Fruit fly (Drosophila melanogaster) whole organism, prepupa: Measurements from ENCODE around the gene CG7806.

Experiments
- CG10631 ChIP-seq: fragments of 200-800 bp; sonication (Bioruptor generic); optimal IDR thresholded peaks from 2 replicates; lab custom pipeline; 2016; ENCODE audit warnings: missing biosample characterization, missing genetic modification characterization
- CG11902 ChIP-seq: fragments of 200-800 bp; sonication (Bioruptor generic); optimal IDR thresholded peaks from 3 replicates; lab custom pipeline; 2016; ENCODE audit warnings: missing biosample characterization, missing genetic modification characterization
- CG15336 ChIP-seq: fragments of 200-800 bp; sonication (Bioruptor generic); IDR thresholded peaks from 2 replicates; pipeline ENCODE4 v1.3.6; 2022; ENCODE audit warnings: missing biosample characterization, missing genetic modification characterization
- CG1621 ChIP-seq: fragments of 200-800 bp; sonication (Bioruptor generic); optimal IDR thresholded peaks from 3 replicates; lab custom pipeline; 2018; ENCODE audit warnings: missing biosample characterization, mild to moderate bottlenecking, missing genetic modification characterization
- CG16779 ChIP-seq: fragments of 200-800 bp; sonication (Bioruptor generic); optimal IDR thresholded peaks from 3 replicates; lab custom pipeline; 2017; ENCODE audit warnings: missing biosample characterization, mild to moderate bottlenecking, missing genetic modification characterization
- CG3032 ChIP-seq: fragments of 200-800 bp; optimal IDR thresholded peaks from 2 replicates; lab custom pipeline; 2019; ENCODE audit warnings: missing biosample characterization, mild to moderate bottlenecking, missing genetic modification characterization, moderate library complexity
- CG32006 ChIP-seq: fragments of 200-800 bp; sonication (Bioruptor generic); optimal IDR thresholded peaks from 3 replicates; lab custom pipeline; 2017; ENCODE audit warnings: missing biosample characterization, mild to moderate bottlenecking, missing genetic modification characterization
- CG34406 ChIP-seq: fragments of 200-800 bp; sonication (Bioruptor generic); optimal IDR thresholded peaks from 3 replicates; lab custom pipeline; 2016; ENCODE audit warnings: missing biosample characterization, missing genetic modification characterization
- CG3919 ChIP-seq: fragments of 200-800 bp; sonication (Bioruptor generic); optimal IDR thresholded peaks from 3 replicates; lab custom pipeline; 2016; ENCODE audit warnings: missing biosample characterization, missing genetic modification characterization
- CG4318 ChIP-seq: fragments of 200-800 bp; sonication (Bioruptor generic); optimal IDR thresholded peaks from 3 replicates; lab custom pipeline; 2017; ENCODE audit warnings: missing biosample characterization, mild to moderate bottlenecking, missing genetic modification characterization
- CG6163 ChIP-seq: fragments of 200-800 bp; sonication (Bioruptor generic); IDR thresholded peaks from 3 replicates; pipeline ENCODE4 v1.3.6; 2022; ENCODE audit warnings: missing biosample characterization, missing genetic modification characterization
- CG6854 ChIP-seq: fragments of 200-800 bp; sonication (Bioruptor generic); optimal IDR thresholded peaks from 2 replicates; lab custom pipeline; 2017; ENCODE audit warnings: missing biosample characterization, mild to moderate bottlenecking, missing genetic modification characterization
- CG7368 ChIP-seq: fragments of 200-800 bp; sonication (Bioruptor generic); optimal IDR thresholded peaks from 3 replicates; lab custom pipeline; 2016; ENCODE audit warnings: missing biosample characterization, missing genetic modification characterization
- CG8119 ChIP-seq: fragments of 200-800 bp; sonication (Bioruptor generic); IDR thresholded peaks from 3 replicates; pipeline ENCODE4 v1.3.6; 2022; ENCODE audit warnings: missing biosample characterization, missing genetic modification characterization
- CG8632 ChIP-seq: fragments of 200-800 bp; sonication (Bioruptor generic); optimal IDR thresholded peaks from 3 replicates; lab custom pipeline; 2016; ENCODE audit warnings: missing biosample characterization, missing genetic modification characterization
- Eip78C ChIP-seq: fragments of 200-800 bp; sonication (Bioruptor generic); peaks from one replicate; lab custom pipeline; 2016; ENCODE audit warnings: missing biosample characterization, missing genetic modification characterization
- Eip93F ChIP-seq: fragments of 200-800 bp; sonication (Bioruptor generic); optimal IDR thresholded peaks from 2 replicates; lab custom pipeline; 2016; ENCODE audit warnings: missing biosample characterization, mild to moderate bottlenecking, missing genetic modification characterization
- Ets21C ChIP-seq: fragments of 200-800 bp; sonication (Bioruptor generic); optimal IDR thresholded peaks from 3 replicates; lab custom pipeline; 2016; ENCODE audit warnings: missing biosample characterization, missing genetic modification characterization
- Ets96B ChIP-seq: fragments of 200-800 bp; optimal IDR thresholded peaks from 2 replicates; lab custom pipeline; 2019; ENCODE audit warnings: missing biosample characterization, mild to moderate bottlenecking, missing genetic modification characterization, moderate library complexity
- Gug ChIP-seq: fragments of 200-800 bp; sonication (Bioruptor generic); IDR thresholded peaks from 2 replicates; pipeline ENCODE4 v1.3.6; 2022; ENCODE audit warnings: missing biosample characterization, missing genetic modification characterization
- Hr38 ChIP-seq: sonication (Bioruptor generic); optimal IDR thresholded peaks from 2 replicates; lab custom pipeline; 2016; ENCODE audit warnings: missing biosample characterization, missing genetic modification characterization
- Hr4 ChIP-seq: fragments of 200-800 bp; sonication (Bioruptor generic); optimal IDR thresholded peaks from 3 replicates; lab custom pipeline; 2016; ENCODE audit warnings: missing biosample characterization, missing genetic modification characterization
- Lpt ChIP-seq: fragments of 200-800 bp; sonication (Bioruptor generic); optimal IDR thresholded peaks from 3 replicates; lab custom pipeline; 2016; ENCODE audit warnings: missing biosample characterization, missing genetic modification characterization
- OdsH ChIP-seq: fragments of 200-800 bp; sonication (Bioruptor generic); optimal IDR thresholded peaks from 3 replicates; lab custom pipeline; 2016; ENCODE audit warnings: missing biosample characterization, missing genetic modification characterization
- Sox102F ChIP-seq: fragments of 200-800 bp; sonication (Bioruptor generic); optimal IDR thresholded peaks from 2 replicates; lab custom pipeline; 2016; ENCODE audit warnings: missing biosample characterization, mild to moderate bottlenecking, missing genetic modification characterization
- Sox15 ChIP-seq: fragments of 200-800 bp; sonication (Bioruptor generic); optimal IDR thresholded peaks from 3 replicates; lab custom pipeline; 2016; ENCODE audit warnings: missing biosample characterization, missing genetic modification characterization
- achi ChIP-seq: fragments of 200-800 bp; sonication (Bioruptor generic); optimal IDR thresholded peaks from 3 replicates; lab custom pipeline; 2016; ENCODE audit warnings: missing biosample characterization, missing genetic modification characterization
- acj6 ChIP-seq: fragments of 200-800 bp; sonication (Bioruptor generic); optimal IDR thresholded peaks from 3 replicates; lab custom pipeline; 2016; ENCODE audit warnings: missing biosample characterization, missing genetic modification characterization
- cyc ChIP-seq: fragments of 200-800 bp; sonication (Bioruptor generic); optimal IDR thresholded peaks from 3 replicates; lab custom pipeline; 2016; ENCODE audit warnings: missing biosample characterization, missing genetic modification characterization
- dac ChIP-seq: fragments of 200-800 bp; sonication (Bioruptor generic); optimal IDR thresholded peaks from 2 replicates; lab custom pipeline; 2017; ENCODE audit warnings: missing biosample characterization, mild to moderate bottlenecking, missing genetic modification characterization
- dsx ChIP-seq: fragments of 200-800 bp; optimal IDR thresholded peaks from 3 replicates; lab custom pipeline; 2019; ENCODE audit warnings: missing biosample characterization, mild to moderate bottlenecking, missing genetic modification characterization, moderate library complexity; ENCODE audit not compliant: poor library complexity, severe bottlenecking
- eg ChIP-seq: fragments of 200-800 bp; sonication (Bioruptor generic); IDR thresholded peaks from 3 replicates; pipeline ENCODE4 v1.3.6; 2022; ENCODE audit warnings: missing biosample characterization, missing genetic modification characterization
- fd59A ChIP-seq: fragments of 200-800 bp; sonication (Bioruptor generic); optimal IDR thresholded peaks from 2 replicates; lab custom pipeline; 2017; ENCODE audit warnings: missing biosample characterization, mild to moderate bottlenecking, missing genetic modification characterization, missing genetic modification reagents
- fd85E ChIP-seq: fragments of 200-800 bp; sonication (Bioruptor generic); optimal IDR thresholded peaks from 3 replicates; lab custom pipeline; 2016; ENCODE audit warnings: missing biosample characterization, missing genetic modification characterization
- fkh ChIP-seq: fragments of 200-800 bp; sonication (Bioruptor generic); optimal IDR thresholded peaks from 3 replicates; lab custom pipeline; 2017; ENCODE audit warnings: missing biosample characterization, mild to moderate bottlenecking, missing genetic modification characterization, moderate library complexity
- lz ChIP-seq: fragments of 200-800 bp; sonication (Bioruptor generic); optimal IDR thresholded peaks from 3 replicates; lab custom pipeline; 2016; ENCODE audit warnings: missing biosample characterization, missing genetic modification characterization
- ss ChIP-seq, 2 experiments: fragments of 200-800 bp; sonication (Bioruptor generic); optimal IDR thresholded peaks; 2 replicates in 1 of 2; 3 replicates in 1 of 2; lab custom pipeline; 2017 to 2018; ENCODE audit warnings: mild to moderate bottlenecking in 2 of 2, missing biosample characterization in 2 of 2, missing genetic modification characterization in 2 of 2, moderate library complexity in 1 of 2
- svp ChIP-seq: fragments of 200-800 bp; sonication (Bioruptor generic); peaks from one replicate; lab custom pipeline; 2016; ENCODE audit warnings: missing biosample characterization, missing genetic modification characterization
- topi ChIP-seq: fragments of 200-800 bp; sonication (Bioruptor generic); optimal IDR thresholded peaks from 3 replicates; lab custom pipeline; 2016; ENCODE audit warnings: missing biosample characterization, missing genetic modification characterization
- vri ChIP-seq: fragments of 200-800 bp; sonication (Bioruptor generic); optimal IDR thresholded peaks from 3 replicates; lab custom pipeline; 2016; ENCODE audit warnings: missing biosample characterization, mild to moderate bottlenecking, missing genetic modification characterization

The CG7806 gene

DNA sequence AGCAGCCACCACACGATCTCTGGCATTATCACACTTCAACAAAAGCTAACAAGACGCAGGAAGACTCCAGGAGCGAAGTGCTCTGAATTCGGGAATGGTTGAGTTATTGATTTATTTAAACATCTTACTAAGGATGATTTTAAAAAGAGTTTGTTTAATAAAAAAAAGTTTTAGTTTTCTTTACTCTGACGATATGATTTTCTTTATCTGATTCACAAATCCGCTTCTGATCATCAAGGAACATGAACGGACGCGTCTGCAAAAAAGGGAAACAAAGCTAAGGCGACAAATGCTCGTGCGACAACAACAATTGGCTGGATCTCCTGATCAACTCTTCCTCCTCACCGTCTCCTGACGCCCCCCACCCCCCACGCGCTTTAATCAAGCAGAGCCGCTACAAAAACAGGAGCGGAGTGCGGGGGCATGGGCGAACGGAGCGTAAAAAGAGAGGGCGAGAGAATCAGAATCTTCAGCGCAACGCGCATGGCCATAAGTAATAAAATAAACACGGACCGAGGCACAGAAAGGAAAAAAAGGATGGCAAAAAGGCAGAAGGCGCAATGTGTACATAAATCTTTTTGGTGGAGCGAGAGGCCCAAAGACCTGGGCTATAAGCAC, 11.9 kb upstream of the CG7806 start (continued):
- TF ChIP-seq lz (GFP tag; lab: Kevin White, UChicago) (peak; percentile 93), dsx (GFP tag; lab: Kevin White, UChicago) (peak; percentile 91), topi (peak; percentile 94), svp (GFP tag; lab: Kevin White, UChicago) (peak; percentile 98), fd59A (peak; percentile 91), Hr4 (peak; percentile 42), fkh (peak; percentile 18), cyc (GFP tag; lab: Kevin White, UChicago) (peak; percentile 91), Gug (GFP tag; lab: Robert Waterston, UW) (peak; percentile 54; the same call in 1 of the 2 replicates), CG6854 (GFP tag; lab: Kevin White, UChicago) (peak; percentile 97), fd85E (GFP tag; lab: Kevin White, UChicago) (peak; percentile 3), CG32006 (GFP tag; lab: Kevin White, UChicago) (no peak), CG15336 (GFP tag; lab: Robert Waterston, UW) (peak; percentile 58), CG16779 (tag; lab: Kevin White, UChicago) (no peak), CG3919 (GFP tag; lab: Kevin White, UChicago) (peak; percentile 91), Hr38 (GFP tag; lab: Kevin White, UChicago) (no peak), CG8119 (GFP tag; lab: Robert Waterston, UW) (peak; percentile 72), Ets21C (GFP tag; lab: Kevin White, UChicago) (peak; percentile 86), CG7368 (GFP tag; lab: Kevin White, UChicago) (peak; percentile 72), vri (GFP tag; lab: Kevin White, UChicago) (peak; percentile 79), Eip93F (GFP tag; lab: Kevin White, UChicago) (peak; percentile 37), CG11902 (peak; percentile 91), CG3032 (tag; lab: Kevin White, UChicago) (peak; percentile 94), Lpt (GFP tag; lab: Kevin White, UChicago) (peak; percentile 49), CG6163 (GFP tag; lab: Robert Waterston, UW) (peak; percentile 56; the same call in 1 of the 3 replicates), OdsH (peak; percentile 80), Sox102F (GFP tag; lab: Kevin White, UChicago) (peak; percentile 89), eg (GFP tag; lab: Robert Waterston, UW) (peak; percentile 50; the same call in 1 of the 3 replicates), CG8632 (GFP tag; lab: Kevin White, UChicago) (peak; percentile 73), Eip78C (GFP tag; lab: Kevin White, UChicago) (peak; percentile 97), acj6 (peak; percentile 65), Sox15 (GFP tag; lab: Kevin White, UChicago) (peak; percentile 78), achi (peak; percentile 87), CG34406 (GFP tag; lab: Kevin White, UChicago) (peak; percentile 84), CG4318 (no peak), Ets96B (tag; lab: Kevin White, UChicago) (peak; percentile 82), ss (GFP tag; optimal IDR thresholded peaks at IDR 0.05; lab: Kevin White, UChicago) (peak; percentile 93 to 95), CG1621 (tag; lab: Kevin White, UChicago) (peak; percentile 74), CG10631 (peak; percentile 86), dac (GFP tag; lab: Kevin White, UChicago) (no peak)
